Fruit fly (Drosophila melanogaster) whole organism, embryonic: ENCODE data around the gene Ddc.

Source experiments
- ATbp ChIP-seq: fragments of 200-800 bp; sonication (Bioruptor generic); optimal IDR thresholded peaks from 2 replicates; lab custom pipeline; 2017; ENCODE audit warnings: missing biosample characterization, mild to moderate bottlenecking, missing genetic modification characterization, missing genetic modification reagents
- Asciz ChIP-seq: fragments of 200-800 bp; sonication (Bioruptor generic); optimal IDR thresholded peaks from 2 replicates; lab custom pipeline; 2017; ENCODE audit warnings: missing biosample characterization, mild to moderate bottlenecking, missing genetic modification characterization, missing genetic modification reagents
- Atf3 ChIP-seq: fragments of 200-800 bp; sonication (Bioruptor generic); optimal IDR thresholded peaks from 3 replicates; lab custom pipeline; 2016; ENCODE audit warnings: missing biosample characterization, missing genetic modification characterization
- CG11504 ChIP-seq: fragments of 200-800 bp; sonication (Bioruptor generic); optimal IDR thresholded peaks from 3 replicates; lab custom pipeline; 2019; ENCODE audit warnings: missing biosample characterization, mild to moderate bottlenecking, missing genetic modification characterization, moderate library complexity
- CG11560 ChIP-seq: fragments of 200-800 bp; sonication (Bioruptor generic); IDR thresholded peaks from 3 replicates; pipeline ENCODE4 v1.3.6; 2022; ENCODE audit warnings: missing biosample characterization, missing genetic modification characterization
- CG12219 ChIP-seq: fragments of 200-800 bp; sonication (Bioruptor generic); optimal IDR thresholded peaks from 3 replicates; lab custom pipeline; 2018; ENCODE audit warnings: missing biosample characterization, mild to moderate bottlenecking, missing genetic modification characterization
- CG12942 ChIP-seq: fragments of 200-800 bp; sonication (Bioruptor generic); optimal IDR thresholded peaks from 3 replicates; lab custom pipeline; 2016; ENCODE audit warnings: missing biosample characterization, missing genetic modification characterization
- CG13123 ChIP-seq: fragments of 200-800 bp; sonication (Bioruptor generic); optimal IDR thresholded peaks from 2 replicates; lab custom pipeline; 2016; ENCODE audit warnings: missing biosample characterization, missing genetic modification characterization
- CG15601 ChIP-seq: fragments of 200-800 bp; sonication (Bioruptor generic); optimal IDR thresholded peaks from 3 replicates; lab custom pipeline; 2019; ENCODE audit warnings: missing biosample characterization, mild to moderate bottlenecking, missing genetic modification characterization, moderate library complexity
- CG16813 ChIP-seq: fragments of 200-800 bp; sonication (Bioruptor generic); IDR thresholded peaks from 3 replicates; pipeline ENCODE4 v1.3.6; 2022; ENCODE audit warnings: missing biosample characterization, missing genetic modification characterization; ENCODE audit not compliant: partially characterized antibody
- CG2199 ChIP-seq: fragments of 200-800 bp; sonication (Bioruptor generic); IDR thresholded peaks from 3 replicates; pipeline ENCODE4 v1.3.6; 2022; ENCODE audit warnings: missing biosample characterization, missing genetic modification characterization
- CG2202 ChIP-seq: fragments of 200-800 bp; sonication (Bioruptor generic); optimal IDR thresholded peaks from 2 replicates; lab custom pipeline; 2018; ENCODE audit warnings: missing biosample characterization, mild to moderate bottlenecking, missing genetic modification characterization
- CG2875 ChIP-seq: fragments of 200-800 bp; sonication (Bioruptor generic); optimal IDR thresholded peaks from 2 replicates; lab custom pipeline; 2017; ENCODE audit warnings: missing biosample characterization, mild to moderate bottlenecking, missing genetic modification characterization, missing genetic modification reagents
- CG3838 ChIP-seq: fragments of 200-800 bp; sonication (Bioruptor generic); optimal IDR thresholded peaks from 3 replicates; lab custom pipeline; 2016; ENCODE audit warnings: missing biosample characterization, missing genetic modification characterization
- CG43689 ChIP-seq: fragments of 200-800 bp; sonication (Bioruptor generic); IDR thresholded peaks from 2 replicates; pipeline ENCODE4 v1.3.6; 2022; ENCODE audit warnings: missing biosample characterization, missing genetic modification characterization
- CG4617 ChIP-seq: fragments of 200-800 bp; sonication (Bioruptor generic); optimal IDR thresholded peaks from 3 replicates; lab custom pipeline; 2016; ENCODE audit warnings: missing biosample characterization, missing genetic modification characterization, borderline replicate concordance
- CG6254 ChIP-seq: fragments of 200-800 bp; sonication (Bioruptor generic); optimal IDR thresholded peaks from 3 replicates; lab custom pipeline; 2017; ENCODE audit warnings: mild to moderate bottlenecking, missing biosample characterization, missing genetic modification reagents, missing genetic modification characterization
- CG8359 ChIP-seq: fragments of 200-800 bp; sonication (Bioruptor generic); optimal IDR thresholded peaks from 2 replicates; lab custom pipeline; 2017; ENCODE audit warnings: missing biosample characterization, mild to moderate bottlenecking, missing genetic modification characterization, borderline replicate concordance
- Doc3 ChIP-seq: fragments of 200-800 bp; sonication (Bioruptor generic); IDR thresholded peaks from 3 replicates; pipeline ENCODE4 v1.3.6; 2022; ENCODE audit warnings: missing biosample characterization, missing genetic modification characterization; ENCODE audit not compliant: partially characterized antibody
- ERR ChIP-seq: fragments of 200-800 bp; sonication (Bioruptor generic); optimal IDR thresholded peaks from 2 replicates; lab custom pipeline; 2016; ENCODE audit warnings: missing biosample characterization, missing genetic modification characterization
- Eip74EF ChIP-seq, 2 experiments: fragments of 200-800 bp in 1 of 2; fragments of >200 bp in 1 of 2; sonication (Bioruptor generic) in 1 of 2; optimal IDR thresholded peaks; 2 replicates each; lab custom pipeline; 2017 to 2019; ENCODE audit warnings: missing biosample characterization in 2 of 2, missing genetic modification characterization in 2 of 2, mild to moderate bottlenecking in 1 of 2, moderate library complexity in 1 of 2
- Elba2 ChIP-seq: fragments of 200-800 bp; sonication (Bioruptor generic); optimal IDR thresholded peaks from 3 replicates; lab custom pipeline; 2016; ENCODE audit warnings: missing biosample characterization, missing genetic modification characterization
- Ets97D ChIP-seq: fragments of 200-800 bp; sonication (Bioruptor generic); optimal IDR thresholded peaks from 3 replicates; lab custom pipeline; 2016; ENCODE audit warnings: missing biosample characterization, missing genetic modification characterization
- HLH3B ChIP-seq: fragments of 200-800 bp; sonication (Bioruptor generic); IDR thresholded peaks from 2 replicates; pipeline ENCODE4 v1.3.6; 2022; ENCODE audit warnings: missing biosample characterization, missing genetic modification characterization
- Hey ChIP-seq: fragments of 200-800 bp; sonication (Bioruptor generic); optimal IDR thresholded peaks from 3 replicates; lab custom pipeline; 2018; ENCODE audit warnings: missing biosample characterization, mild to moderate bottlenecking, missing genetic modification characterization
- MBD-R2 ChIP-seq: fragments of 200-800 bp; sonication (Bioruptor generic); IDR thresholded peaks from 2 replicates; pipeline ENCODE4 v1.3.6; 2022; ENCODE audit warnings: missing biosample characterization, missing genetic modification characterization
- MTF-1 ChIP-seq: fragments of 200-800 bp; sonication (Bioruptor generic); optimal IDR thresholded peaks from 2 replicates; lab custom pipeline; 2018; ENCODE audit warnings: missing biosample characterization, mild to moderate bottlenecking, missing genetic modification characterization, borderline replicate concordance
- Mad ChIP-seq: fragments of 200-800 bp; sonication (Bioruptor generic); optimal IDR thresholded peaks from 2 replicates; lab custom pipeline; 2016; ENCODE audit warnings: missing biosample characterization, missing genetic modification characterization
- Med ChIP-seq: fragments of 200-800 bp; sonication (Bioruptor generic); peaks from one replicate; lab custom pipeline; 2016; ENCODE audit warnings: missing biosample characterization, missing genetic modification characterization, mild to moderate bottlenecking, inconsistent platforms, moderate library complexity
- Nf-YB ChIP-seq: fragments of 200-800 bp; sonication (Bioruptor generic); optimal IDR thresholded peaks from 3 replicates; lab custom pipeline; 2019; ENCODE audit warnings: missing biosample characterization, mild to moderate bottlenecking, missing genetic modification characterization, moderate library complexity
- Nf-YC ChIP-seq: fragments of 200-800 bp; optimal IDR thresholded peaks from 3 replicates; lab custom pipeline; 2019; ENCODE audit warnings: missing biosample characterization, mild to moderate bottlenecking, missing genetic modification characterization, moderate library complexity
- Vsx1 ChIP-seq: fragments of 200-800 bp; sonication (Bioruptor generic); optimal IDR thresholded peaks from 2 replicates; lab custom pipeline; 2017; ENCODE audit warnings: missing biosample characterization, mild to moderate bottlenecking, missing genetic modification characterization, missing genetic modification reagents
- abd-A ChIP-seq: fragments of 200-800 bp; sonication (Bioruptor generic); optimal IDR thresholded peaks from 3 replicates; lab custom pipeline; 2019; ENCODE audit warnings: missing biosample characterization, mild to moderate bottlenecking, missing genetic modification characterization, moderate library complexity
- bowl ChIP-seq: fragments of 200-800 bp; sonication (Bioruptor generic); IDR thresholded peaks from 2 replicates; pipeline ENCODE4 v1.3.6; 2022; ENCODE audit warnings: missing biosample characterization, missing genetic modification characterization
- bsh ChIP-seq, 2 experiments: fragments of 200-800 bp; sonication (Bioruptor generic); optimal IDR thresholded peaks; 2 replicates each; lab custom pipeline; 2017 to 2018; ENCODE audit warnings: mild to moderate bottlenecking in 2 of 2, missing biosample characterization in 2 of 2, missing genetic modification characterization in 2 of 2, moderate library complexity in 1 of 2
- cg ChIP-seq: fragments of 200-800 bp; sonication (Bioruptor generic); optimal IDR thresholded peaks from 3 replicates; lab custom pipeline; 2019; ENCODE audit warnings: missing biosample characterization, mild to moderate bottlenecking, missing genetic modification characterization, moderate library complexity
- crol ChIP-seq: fragments of 200-800 bp; sonication (Bioruptor generic); IDR thresholded peaks from 2 replicates; pipeline ENCODE4 v1.3.6; 2022; ENCODE audit warnings: missing biosample characterization, missing genetic modification characterization
- lbe ChIP-seq: fragments of 200-800 bp; sonication (Bioruptor generic); optimal IDR thresholded peaks from 2 replicates; lab custom pipeline; 2016; ENCODE audit warnings: missing biosample characterization, mild to moderate bottlenecking, missing genetic modification characterization
- lov ChIP-seq, 2 experiments: fragments of 200-800 bp in 1 of 2; fragments of >200 bp in 1 of 2; sonication (Bioruptor generic) in 1 of 2; IDR thresholded peaks in 1 of 2; optimal IDR thresholded peaks in 1 of 2; 2 replicates in 1 of 2; 3 replicates in 1 of 2; pipeline versions ENCODE4 v1.3.6 to Lab custom; 2017 to 2022; ENCODE audit warnings: missing biosample characterization in 1 of 2, missing genetic modification characterization in 1 of 2
- mld ChIP-seq: fragments of 200-800 bp; sonication (Bioruptor generic); IDR thresholded peaks from 3 replicates; pipeline ENCODE4 v1.3.6; 2022; ENCODE audit warnings: missing biosample characterization, missing genetic modification characterization; ENCODE audit not compliant: partially characterized antibody
- org-1 ChIP-seq: fragments of 200-800 bp; sonication (Bioruptor generic); optimal IDR thresholded peaks from 2 replicates; lab custom pipeline; 2017; ENCODE audit warnings: missing biosample characterization, missing genetic modification characterization
- sna ChIP-seq: fragments of 200-800 bp; sonication (Bioruptor generic); IDR thresholded peaks from 2 replicates; pipeline ENCODE4 v1.3.6; 2022; ENCODE audit warnings: missing biosample characterization, missing genetic modification characterization; ENCODE audit not compliant: partially characterized antibody
- sob ChIP-seq: fragments of 200-800 bp; sonication (Bioruptor generic); IDR thresholded peaks from 2 replicates; pipeline ENCODE4 v1.3.6; 2022; ENCODE audit warnings: missing biosample characterization, missing genetic modification characterization
- stwl ChIP-seq: fragments of 200-800 bp; sonication (Bioruptor generic); optimal IDR thresholded peaks from 3 replicates; lab custom pipeline; 2018; ENCODE audit warnings: missing biosample characterization, mild to moderate bottlenecking, missing genetic modification characterization, moderate library complexity
- sug ChIP-seq: fragments of 200-800 bp; optimal IDR thresholded peaks from 2 replicates; lab custom pipeline; 2019; ENCODE audit warnings: missing biosample characterization, mild to moderate bottlenecking, missing genetic modification characterization, moderate library complexity
- unpg ChIP-seq: fragments of 200-800 bp; sonication (Bioruptor generic); optimal IDR thresholded peaks from 3 replicates; lab custom pipeline; 2018; ENCODE audit warnings: missing biosample characterization, mild to moderate bottlenecking, missing genetic modification characterization, moderate library complexity
- wdn ChIP-seq: fragments of 200-800 bp; sonication (Bioruptor generic); IDR thresholded peaks from 2 replicates; pipeline ENCODE4 v1.3.6; 2022; ENCODE audit warnings: missing biosample characterization, missing genetic modification characterization

Gene Ddc

DNA sequence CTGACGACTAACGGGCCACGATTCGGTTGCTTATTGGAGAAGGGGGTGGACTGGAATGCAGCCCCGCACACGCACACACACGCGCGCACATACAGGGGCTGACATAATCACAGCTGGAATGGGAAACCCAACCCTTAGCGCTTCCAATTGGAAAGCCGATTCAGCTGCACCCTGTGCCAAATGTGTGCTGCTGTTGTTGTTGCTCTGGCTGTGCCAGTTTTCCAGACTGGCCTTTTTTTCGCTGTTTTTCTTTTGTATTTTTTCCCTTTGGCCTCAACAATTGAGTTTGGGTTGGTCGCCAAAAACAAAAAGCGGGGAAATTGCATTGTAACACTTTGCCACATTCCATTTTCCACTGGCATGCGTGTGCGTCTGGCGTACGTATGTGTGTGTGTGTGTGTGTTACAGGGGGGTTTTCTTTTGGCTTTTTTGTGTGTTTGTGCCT lies 36.8 kb downstream of the Ddc start (continued):
- peak; percentile 98 for TF ChIP-seq CG6254
- no peak for TF ChIP-seq CG2875
- no peak for TF ChIP-seq Atf3 (GFP tag; lab: Kevin White, UChicago)
- TF ChIP-seq CG43689: no peak
- no peak for TF ChIP-seq wdn (GFP tag; lab: Robert Waterston, UW)
- TF ChIP-seq CG3838 (GFP tag; lab: Kevin White, UChicago): no peak
- TF ChIP-seq crol (GFP tag; lab: Robert Waterston, UW): peak; percentile 25; the same call in 1 of the 2 replicates
- TF ChIP-seq cg (GFP tag; lab: Kevin White, UChicago): peak; percentile 63
- peak; percentile 93 for TF ChIP-seq Nf-YB (GFP tag; lab: Kevin White, UChicago)
- TF ChIP-seq CG11504 (tag; lab: Kevin White, UChicago): no peak
- peak; percentile 95 for TF ChIP-seq Nf-YC (tag; lab: Kevin White, UChicago)
- TF ChIP-seq CG11560: no peak
- peak; percentile 1 for TF ChIP-seq abd-A (tag; lab: Kevin White, UChicago)
- TF ChIP-seq sug: no peak
- no peak for TF ChIP-seq mld (GFP tag; lab: Robert Waterston, UW)

DNA sequence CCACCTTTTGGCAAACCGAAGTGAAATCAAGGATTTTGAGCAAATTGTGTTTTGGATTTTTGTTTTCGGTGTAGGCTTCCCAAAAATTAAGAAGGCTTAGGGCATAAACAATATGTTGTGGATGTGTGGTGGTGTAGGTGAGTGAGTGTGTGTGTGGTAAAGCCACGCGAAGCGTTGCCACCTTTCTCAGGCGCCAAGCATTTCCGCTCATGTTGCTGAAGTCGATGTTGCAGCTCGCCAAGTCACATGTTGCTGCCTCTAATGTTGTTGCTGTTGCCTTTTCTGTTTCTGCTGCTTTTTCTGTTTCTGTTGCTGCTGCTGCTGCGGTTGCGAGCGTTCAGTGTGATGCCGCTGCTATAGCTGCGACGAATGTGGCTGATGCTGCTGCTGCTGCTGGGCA lies 40.4 kb downstream of the Ddc start:
- TF ChIP-seq Ets97D (GFP tag; lab: Kevin White, UChicago): peak; percentile 59
- no peak for TF ChIP-seq lov (optimal IDR thresholded peaks at IDR 0.05; lab: Kevin White, UChicago)
- 0 out of 3 replicates have a peak, but pooled peaks have one; percentile 47 for TF ChIP-seq lov (GFP tag; IDR thresholded peaks at IDR 0.05; lab: Robert Waterston, UW)
- TF ChIP-seq CG13123 (GFP tag; lab: Kevin White, UChicago): no peak
- no peak for TF ChIP-seq Vsx1 (GFP tag; lab: Kevin White, UChicago)
- no peak for TF ChIP-seq ERR (GFP tag; lab: Kevin White, UChicago)
- TF ChIP-seq HLH3B (GFP tag; lab: Robert Waterston, UW): 0 out of 2 replicates have a peak, but pooled peaks have one; percentile 4
- TF ChIP-seq Eip74EF (GFP tag; optimal IDR thresholded peaks at IDR 0.05; lab: Kevin White, UChicago): no peak
- TF ChIP-seq Med (GFP tag; lab: Kevin White, UChicago): peak; percentile 61
- no peak for TF ChIP-seq Mad (GFP tag; lab: Kevin White, UChicago)
- TF ChIP-seq CG15601 (tag; lab: Kevin White, UChicago): no peak
- no peak for TF ChIP-seq CG12942 (GFP tag; lab: Kevin White, UChicago)
- peak; percentile 18; the same call in 1 of the 2 replicates for TF ChIP-seq bowl (GFP tag; lab: Robert Waterston, UW)
- TF ChIP-seq lbe (GFP tag; lab: Kevin White, UChicago): no peak
- TF ChIP-seq Asciz (GFP tag; lab: Kevin White, UChicago): peak; percentile 31
- no peak for TF ChIP-seq CG2202 (tag; lab: Kevin White, UChicago)
- no peak for TF ChIP-seq CG8359 (GFP tag; lab: Kevin White, UChicago)
- TF ChIP-seq Elba2: no peak
- peak in 1 of 2 experiments; percentile 22 for TF ChIP-seq bsh (GFP tag; optimal IDR thresholded peaks at IDR 0.05; lab: Kevin White, UChicago)
- 0 out of 2 replicates have a peak, but pooled peaks have one; percentile 21 for TF ChIP-seq MBD-R2 (GFP tag; lab: Robert Waterston, UW)
- TF ChIP-seq stwl (tag; lab: Kevin White, UChicago): peak; percentile 65
- peak; percentile 99 for TF ChIP-seq CG11504 (tag; lab: Kevin White, UChicago)
- TF ChIP-seq CG2199 (GFP tag; lab: Robert Waterston, UW): no peak
- TF ChIP-seq sna (GFP tag; lab: Robert Waterston, UW): peak; percentile 35; the same call in 1 of the 2 replicates
- peak; percentile 27 for TF ChIP-seq MTF-1 (GFP tag; lab: Kevin White, UChicago)
- peak; percentile 25 for TF ChIP-seq CG12219 (GFP tag; lab: Kevin White, UChicago)
- 0 out of 3 replicates have a peak, but pooled peaks have one; percentile 24 for TF ChIP-seq Doc3
- no peak for TF ChIP-seq Hey (tag; lab: Kevin White, UChicago)
- peak; percentile 35 for TF ChIP-seq cg (GFP tag; lab: Kevin White, UChicago)
- no peak for TF ChIP-seq sob (GFP tag; lab: Robert Waterston, UW)
- TF ChIP-seq CG16813 (GFP tag; lab: Robert Waterston, UW): no peak
- peak; percentile 41; the same call in 1 of the 2 replicates for TF ChIP-seq CG43689
- TF ChIP-seq ATbp (GFP tag; lab: Kevin White, UChicago): peak; percentile 5
- no peak for TF ChIP-seq CG4617 (GFP tag; lab: Kevin White, UChicago)
- TF ChIP-seq unpg (GFP tag; lab: Kevin White, UChicago): peak; percentile 10
- TF ChIP-seq org-1 (GFP tag; lab: Kevin White, UChicago): peak; percentile 7
